Fruit fly (Drosophila melanogaster): Measurements from ENCODE around the gene CG14692.

The CG14692 gene

dm6 chr3R:10760966-10761855, 42.5 kb downstream of the CG14692 start, which contains the start of the genes MED7 and Cap-H2:
MED7 (minus strand) TSS chr3R:10761032.
Cap-H2 (plus strand) TSS chr3R:10761310.
- TF ChIP-seq Eip75B (GFP tag; optimal IDR thresholded peaks at IDR 0.05) (peak; percentile 77), acj6 (GFP tag; optimal IDR thresholded peaks at IDR 0.05) (peak; percentile 79), Hr39 (GFP tag; optimal IDR thresholded peaks at IDR 0.05) (peak; percentile 80), CG11762 (GFP tag; optimal IDR thresholded peaks at IDR 0.05; ENCODE audit: insufficient read depth) (peak; percentile 33), CG7368 (GFP tag; optimal IDR thresholded peaks at IDR 0.05) (peak; percentile 54), CG8119 (GFP tag; IDR thresholded peaks at IDR 0.05) (peak; percentile 44; the same call in 1 of the 3 replicates), Hr38 (GFP tag; optimal IDR thresholded peaks at IDR 0.05) (no peak), cyc (GFP tag; optimal IDR thresholded peaks at IDR 0.05) (peak; percentile 77), topi (GFP tag; optimal IDR thresholded peaks at IDR 0.05) (peak; percentile 83), CG8632 (GFP tag; optimal IDR thresholded peaks at IDR 0.05) (no peak), fd59A (GFP tag; optimal IDR thresholded peaks at IDR 0.05) (no peak), CG8319 (GFP tag; optimal IDR thresholded peaks at IDR 0.05) (no peak), Ets21C (GFP tag; optimal IDR thresholded peaks at IDR 0.05) (peak; percentile 70), fkh (GFP tag; optimal IDR thresholded peaks at IDR 0.05) (no peak), CG4318 (GFP tag; optimal IDR thresholded peaks at IDR 0.05) (no peak), svp (GFP tag) (no peak), Lpt (GFP tag; optimal IDR thresholded peaks at IDR 0.05) (peak; percentile 59), Hr4 (GFP tag; optimal IDR thresholded peaks at IDR 0.05) (peak; percentile 78), Eip78C (GFP tag) (peak; percentile 94), Sox15 (GFP tag; optimal IDR thresholded peaks at IDR 0.05) (peak; percentile 62), CG10631 (GFP tag; optimal IDR thresholded peaks at IDR 0.05) (peak; percentile 72), CG9139 (GFP tag; optimal IDR thresholded peaks at IDR 0.05) (no peak), Met (GFP tag; optimal IDR thresholded peaks at IDR 0.05) (no peak), eg (GFP tag; IDR thresholded peaks at IDR 0.05) (peak; percentile 61; the same call in 1 of the 3 replicates), CG15336 (GFP tag; IDR thresholded peaks at IDR 0.05) (no peak), dac (GFP tag; optimal IDR thresholded peaks at IDR 0.05) (no peak), achi (GFP tag; optimal IDR thresholded peaks at IDR 0.05) (peak; percentile 58), CG31627 (GFP tag; optimal IDR thresholded peaks at IDR 0.05) (peak; percentile 82), Sox14 (GFP tag; optimal IDR thresholded peaks at IDR 0.05) (peak; percentile 76), CG6276 (GFP tag; optimal IDR thresholded peaks at IDR 0.05) (no peak), Sox102F (GFP tag; optimal IDR thresholded peaks at IDR 0.05) (peak; percentile 66), Ets96B (tag; optimal IDR thresholded peaks at IDR 0.05) (peak; percentile 60), vri (GFP tag; optimal IDR thresholded peaks at IDR 0.05) (peak; percentile 55), lz (GFP tag; optimal IDR thresholded peaks at IDR 0.05) (peak; percentile 81), CG11902 (GFP tag; optimal IDR thresholded peaks at IDR 0.05) (peak; percentile 63), CG6854 (GFP tag; optimal IDR thresholded peaks at IDR 0.05) (no peak), CG16779 (tag; optimal IDR thresholded peaks at IDR 0.05) (no peak), CG6163 (GFP tag; IDR thresholded peaks at IDR 0.05) (peak; percentile 73), ss (GFP tag; optimal IDR thresholded peaks at IDR 0.05) (no peak), Gug (GFP tag; IDR thresholded peaks at IDR 0.05) (peak; percentile 65), esn (GFP tag; optimal IDR thresholded peaks at IDR 0.05) (peak; percentile 80), CG11294 (GFP tag; IDR thresholded peaks at IDR 0.05) (peak; percentile 61), fd85E (GFP tag; optimal IDR thresholded peaks at IDR 0.05) (no peak), Smox (GFP tag; optimal IDR thresholded peaks at IDR 0.05) (peak; percentile 80), pdm3 (GFP tag; optimal IDR thresholded peaks at IDR 0.05) (peak; percentile 76), Blimp-1 (GFP tag; optimal IDR thresholded peaks at IDR 0.05) (no peak), CG34406 (GFP tag; optimal IDR thresholded peaks at IDR 0.05) (peak; percentile 50), CG3032 (tag; optimal IDR thresholded peaks at IDR 0.05) (no peak), OdsH (GFP tag; optimal IDR thresholded peaks at IDR 0.05) (peak; percentile 76)

Measured in whole organism, prepupa.